Fruit fly (Drosophila melanogaster) whole organism, embryonic: ENCODE data around the gene CecB.
A peak's percentile ranks its signal among the peaks of the same experiment; 100 is the strongest.

Experiments
- Abd-B ChIP-seq: fragments of 200-800 bp; sonication (Bioruptor generic); optimal IDR thresholded peaks from 2 replicates; lab custom pipeline; 2018; ENCODE audit warnings: missing biosample characterization, mild to moderate bottlenecking, missing genetic modification characterization, moderate library complexity
- Blimp-1 ChIP-seq: fragments of 200-800 bp; sonication (Bioruptor generic); optimal IDR thresholded peaks from 3 replicates; lab custom pipeline; 2018; ENCODE audit warnings: missing biosample characterization, missing genetic modification characterization, mild to moderate bottlenecking, moderate library complexity, missing genetic modification reagents
- BtbVII ChIP-seq: fragments of 200-800 bp; sonication (Bioruptor generic); optimal IDR thresholded peaks from 3 replicates; lab custom pipeline; 2017; ENCODE audit warnings: missing biosample characterization, mild to moderate bottlenecking, missing genetic modification characterization
- CG10431 ChIP-seq: fragments of 200-800 bp; sonication (Bioruptor generic); optimal IDR thresholded peaks from 3 replicates; lab custom pipeline; 2018; ENCODE audit warnings: missing biosample characterization, mild to moderate bottlenecking, missing genetic modification characterization
- CG11085 ChIP-seq: fragments of 200-800 bp; sonication (Bioruptor generic); IDR thresholded peaks from 2 replicates; pipeline ENCODE4 v1.3.6; 2022; ENCODE audit warnings: missing biosample characterization, missing genetic modification characterization
- CG12219 ChIP-seq: fragments of 200-800 bp; sonication (Bioruptor generic); optimal IDR thresholded peaks from 3 replicates; lab custom pipeline; 2018; ENCODE audit warnings: missing biosample characterization, mild to moderate bottlenecking, missing genetic modification characterization
- CG15073 ChIP-seq: fragments of 200-800 bp; sonication (Bioruptor generic); optimal IDR thresholded peaks from 2 replicates; lab custom pipeline; 2016; ENCODE audit warnings: missing biosample characterization, missing genetic modification characterization
- CG1529 ChIP-seq: fragments of 200-800 bp; sonication (Bioruptor generic); optimal IDR thresholded peaks from 3 replicates; lab custom pipeline; 2018; ENCODE audit warnings: missing biosample characterization, missing genetic modification characterization
- CG17802 ChIP-seq: fragments of 200-800 bp; sonication (Bioruptor generic); optimal IDR thresholded peaks from 2 replicates; lab custom pipeline; 2018; ENCODE audit warnings: missing biosample characterization, mild to moderate bottlenecking, missing genetic modification characterization, moderate library complexity
- CG2875 ChIP-seq: fragments of 200-800 bp; sonication (Bioruptor generic); optimal IDR thresholded peaks from 2 replicates; lab custom pipeline; 2017; ENCODE audit warnings: missing biosample characterization, mild to moderate bottlenecking, missing genetic modification characterization, missing genetic modification reagents
- CG31365 ChIP-seq: fragments of 200-800 bp; sonication (Bioruptor generic); optimal IDR thresholded peaks from 2 replicates; lab custom pipeline; 2018; ENCODE audit warnings: missing biosample characterization, mild to moderate bottlenecking, missing genetic modification characterization
- CG33213 ChIP-seq: fragments of 200-800 bp; sonication (Bioruptor generic); optimal IDR thresholded peaks from 3 replicates; lab custom pipeline; 2016; ENCODE audit warnings: missing biosample characterization, missing genetic modification characterization
- CG5953 ChIP-seq: fragments of 200-800 bp; sonication (Bioruptor generic); IDR thresholded peaks from 2 replicates; pipeline ENCODE4 v1.3.6; 2022; ENCODE audit warnings: missing biosample characterization, missing genetic modification characterization
- CG6272 ChIP-seq: fragments of 200-800 bp; sonication (Bioruptor generic); IDR thresholded peaks from 2 replicates; pipeline ENCODE4 v1.3.6; 2022; ENCODE audit warnings: missing biosample characterization, missing genetic modification characterization
- CG8944 ChIP-seq: fragments of 200-800 bp; sonication (Bioruptor generic); optimal IDR thresholded peaks from 3 replicates; lab custom pipeline; 2016; ENCODE audit warnings: missing biosample characterization, missing genetic modification characterization
- CTCF ChIP-seq: fragments of 200-800 bp; sonication (Bioruptor generic); optimal IDR thresholded peaks from 2 replicates; lab custom pipeline; 2017; ENCODE audit warnings: missing biosample characterization, mild to moderate bottlenecking, missing genetic modification characterization, moderate library complexity
- Doc3 ChIP-seq: fragments of 200-800 bp; sonication (Bioruptor generic); IDR thresholded peaks from 3 replicates; pipeline ENCODE4 v1.3.6; 2022; ENCODE audit warnings: missing biosample characterization, missing genetic modification characterization; ENCODE audit not compliant: partially characterized antibody
- Ets65A ChIP-seq: fragments of 200-800 bp; sonication (Bioruptor generic); peaks from one replicate; lab custom pipeline; 2016; ENCODE audit warnings: missing biosample characterization, missing genetic modification characterization
- Hr51 ChIP-seq, 2 experiments: fragments of 200-800 bp; sonication (Bioruptor generic); optimal IDR thresholded peaks; 2 replicates in 1 of 2; 3 replicates in 1 of 2; lab custom pipeline; 2016 to 2018; ENCODE audit warnings: missing biosample characterization in 2 of 2, missing genetic modification characterization in 2 of 2, mild to moderate bottlenecking in 1 of 2, moderate library complexity in 1 of 2
- Med ChIP-seq: fragments of 200-800 bp; sonication (Bioruptor generic); peaks from one replicate; lab custom pipeline; 2016; ENCODE audit warnings: missing biosample characterization, missing genetic modification characterization, mild to moderate bottlenecking, inconsistent platforms, moderate library complexity
- Meics ChIP-seq: fragments of 200-800 bp; sonication (Bioruptor generic); optimal IDR thresholded peaks from 2 replicates; lab custom pipeline; 2017; ENCODE audit warnings: missing biosample characterization, mild to moderate bottlenecking, missing genetic modification characterization
- Opbp ChIP-seq: fragments of 200-800 bp; sonication (Bioruptor generic); IDR thresholded peaks from 3 replicates; pipeline ENCODE4 v1.3.6; 2022; ENCODE audit warnings: missing biosample characterization, missing genetic modification characterization; ENCODE audit not compliant: partially characterized antibody
- Ptx1 ChIP-seq: fragments of 200-800 bp; sonication (Bioruptor generic); IDR thresholded peaks from 2 replicates; pipeline ENCODE4 v1.3.6; 2022; ENCODE audit warnings: missing biosample characterization, missing genetic modification characterization
- Rfx ChIP-seq: fragments of 200-800 bp; sonication (Bioruptor generic); IDR thresholded peaks from 2 replicates; pipeline ENCODE4 v1.3.6; 2022; ENCODE audit warnings: missing biosample characterization, missing genetic modification characterization
- Side ChIP-seq: fragments of 200-800 bp; sonication (Bioruptor generic); optimal IDR thresholded peaks from 2 replicates; lab custom pipeline; 2016; ENCODE audit warnings: missing biosample characterization, missing genetic modification characterization
- Six4 ChIP-seq: fragments of 200-800 bp; sonication (Bioruptor generic); optimal IDR thresholded peaks from 2 replicates; lab custom pipeline; 2016; ENCODE audit warnings: missing biosample characterization, missing genetic modification characterization
- Xbp1 ChIP-seq: fragments of 200-800 bp; sonication (Bioruptor generic); optimal IDR thresholded peaks from 3 replicates; lab custom pipeline; 2016; ENCODE audit warnings: missing biosample characterization, mild to moderate bottlenecking, missing genetic modification characterization
- al ChIP-seq: fragments of 200-800 bp; sonication (Bioruptor generic); IDR thresholded peaks from 2 replicates; pipeline ENCODE4 v1.3.6; 2022; ENCODE audit warnings: missing biosample characterization, missing genetic modification characterization
- chm ChIP-seq: fragments of 200-800 bp; sonication (Bioruptor generic); IDR thresholded peaks from 2 replicates; pipeline ENCODE4 v1.3.6; 2022; ENCODE audit warnings: missing biosample characterization, missing genetic modification characterization
- crp ChIP-seq, 2 experiments: fragments of 200-800 bp; sonication (Bioruptor generic); optimal IDR thresholded peaks; 2 replicates in 1 of 2; 3 replicates in 1 of 2; lab custom pipeline; 2017; ENCODE audit warnings: missing biosample characterization in 2 of 2, missing genetic modification characterization in 2 of 2, mild to moderate bottlenecking in 1 of 2, moderate library complexity in 1 of 2
- dati ChIP-seq: fragments of 200-800 bp; sonication (Bioruptor generic); IDR thresholded peaks from 2 replicates; pipeline ENCODE4 v1.3.6; 2022; ENCODE audit warnings: missing biosample characterization, missing genetic modification characterization
- exex ChIP-seq: fragments of 200-800 bp; sonication (Bioruptor generic); optimal IDR thresholded peaks from 4 replicates; lab custom pipeline; 2018; ENCODE audit warnings: missing biosample characterization, mild to moderate bottlenecking, missing genetic modification characterization, moderate library complexity
- gsb ChIP-seq: fragments of 200-800 bp; sonication (Bioruptor generic); IDR thresholded peaks from 2 replicates; pipeline ENCODE4 v1.3.6; 2022; ENCODE audit warnings: missing biosample characterization, missing genetic modification characterization
- h ChIP-seq: fragments of >200 bp; optimal IDR thresholded peaks from 2 replicates; lab custom pipeline; 2017
- kay ChIP-seq: fragments of 200-800 bp; sonication (Bioruptor generic); optimal IDR thresholded peaks from 2 replicates; lab custom pipeline; 2016; ENCODE audit warnings: missing biosample characterization, missing genetic modification characterization
- lab ChIP-seq: fragments of 200-800 bp; sonication (Bioruptor generic); optimal IDR thresholded peaks from 3 replicates; lab custom pipeline; 2017; ENCODE audit warnings: missing biosample characterization, missing genetic modification characterization, mild to moderate bottlenecking, moderate library complexity, missing genetic modification reagents
- lilli ChIP-seq: fragments of 200-800 bp; sonication (Bioruptor generic); optimal IDR thresholded peaks from 3 replicates; lab custom pipeline; 2016; ENCODE audit warnings: missing biosample characterization, missing genetic modification characterization
- lola ChIP-seq, 3 experiments: fragments of >200 bp in 2 of 3; fragments of 200-800 bp in 1 of 3; sonication (Bioruptor generic) in 1 of 3; optimal IDR thresholded peaks; 2 replicates each; lab custom pipeline; 2017 to 2019; ENCODE audit warnings: missing biosample characterization in 3 of 3, missing genetic modification characterization in 3 of 3, mild to moderate bottlenecking in 1 of 3, moderate library complexity in 1 of 3
- pho ChIP-seq: fragments of 200-800 bp; sonication (Bioruptor generic); optimal IDR thresholded peaks from 2 replicates; lab custom pipeline; 2016; ENCODE audit warnings: missing biosample characterization, missing genetic modification characterization
- phol ChIP-seq: fragments of 200-800 bp; sonication (Bioruptor generic); optimal IDR thresholded peaks from 3 replicates; lab custom pipeline; 2018; ENCODE audit warnings: missing biosample characterization, mild to moderate bottlenecking, missing genetic modification characterization, moderate library complexity
- prd ChIP-seq, 3 experiments: fragments of >200 bp in 2 of 3; fragments of 200-800 bp in 1 of 3; sonication (Bioruptor generic) in 1 of 3; optimal IDR thresholded peaks in 2 of 3; IDR thresholded peaks in 1 of 3; 2 replicates in 2 of 3; 3 replicates in 1 of 3; pipeline versions ENCODE4 v1.3.6 to Lab custom; 2017 to 2022; ENCODE audit warnings: missing biosample characterization in 1 of 3, missing genetic modification characterization in 1 of 3
- rib ChIP-seq: fragments of 200-800 bp; sonication (Bioruptor generic); IDR thresholded peaks from 2 replicates; pipeline ENCODE4 v1.3.6; 2022; ENCODE audit warnings: missing biosample characterization, missing genetic modification characterization
- row ChIP-seq: fragments of 200-800 bp; sonication (Bioruptor generic); IDR thresholded peaks from 3 replicates; pipeline ENCODE4 v1.3.6; 2022; ENCODE audit warnings: missing biosample characterization, missing genetic modification characterization
- sens-2 ChIP-seq: fragments of 200-800 bp; sonication (Bioruptor generic); IDR thresholded peaks from 2 replicates; pipeline ENCODE4 v1.3.6; 2022; ENCODE audit warnings: missing biosample characterization, missing genetic modification characterization
- sob ChIP-seq: fragments of 200-800 bp; sonication (Bioruptor generic); IDR thresholded peaks from 2 replicates; pipeline ENCODE4 v1.3.6; 2022; ENCODE audit warnings: missing biosample characterization, missing genetic modification characterization
- sqz ChIP-seq: fragments of 200-800 bp; sonication (Bioruptor generic); optimal IDR thresholded peaks from 3 replicates; lab custom pipeline; 2018; ENCODE audit warnings: missing biosample characterization, mild to moderate bottlenecking, missing genetic modification characterization
- ssp ChIP-seq: fragments of 200-800 bp; sonication (Bioruptor generic); IDR thresholded peaks from 2 replicates; pipeline ENCODE4 v1.3.6; 2022; ENCODE audit warnings: missing biosample characterization, missing genetic modification characterization
- toy ChIP-seq: fragments of 200-800 bp; sonication (Bioruptor generic); IDR thresholded peaks from 2 replicates; pipeline ENCODE4 v1.3.6; 2022; ENCODE audit warnings: missing biosample characterization, missing genetic modification characterization
- wdn ChIP-seq: fragments of 200-800 bp; sonication (Bioruptor generic); IDR thresholded peaks from 2 replicates; pipeline ENCODE4 v1.3.6; 2022; ENCODE audit warnings: missing biosample characterization, missing genetic modification characterization
- wek ChIP-seq: fragments of 200-800 bp; sonication (Bioruptor generic); optimal IDR thresholded peaks from 3 replicates; lab custom pipeline; 2018; ENCODE audit warnings: missing biosample characterization, mild to moderate bottlenecking, missing genetic modification characterization, moderate library complexity
- wor ChIP-seq: fragments of 200-800 bp; sonication (Bioruptor generic); IDR thresholded peaks from 2 replicates; pipeline ENCODE4 v1.3.6; 2022; ENCODE audit warnings: missing biosample characterization, missing genetic modification characterization

The CecB gene

dm6 chr3R:30236994-30237393, 23.4 kb upstream of the CecB start (continued):
- no peak for TF ChIP-seq exex (tag; lab: Kevin White, UChicago)
- TF ChIP-seq Xbp1: peak; percentile 32
- no peak for TF ChIP-seq CG10431 (GFP tag; lab: Kevin White, UChicago)
- peak; percentile 98 for TF ChIP-seq CG15073 (GFP tag; lab: Kevin White, UChicago)
- no peak for TF ChIP-seq Side (GFP tag; lab: Kevin White, UChicago)
- TF ChIP-seq wor (GFP tag; lab: Robert Waterston, UW): no peak
- no peak for TF ChIP-seq toy (GFP tag; lab: Robert Waterston, UW)
- no peak for TF ChIP-seq gsb (GFP tag; lab: Robert Waterston, UW)
- peak; percentile 28 for TF ChIP-seq CTCF (GFP tag; lab: Kevin White, UChicago)
- TF ChIP-seq CG11085 (GFP tag; lab: Robert Waterston, UW): no peak
- TF ChIP-seq wdn (GFP tag; lab: Robert Waterston, UW): no peak
- TF ChIP-seq row (GFP tag; lab: Robert Waterston, UW): no peak
- no peak for TF ChIP-seq Ets65A
- TF ChIP-seq Rfx (GFP tag; lab: Robert Waterston, UW): peak; percentile 44; the same call in 1 of the 2 replicates
- peak; percentile 39 for TF ChIP-seq Med (GFP tag; lab: Kevin White, UChicago)

- TF ChIP-seq Opbp (GFP tag; lab: Robert Waterston, UW) (no peak), sens-2 (GFP tag; lab: Robert Waterston, UW) (no peak; the same call in 1 of the 2 replicates), BtbVII (no peak), CG12219 (no peak), Doc3 (GFP tag; lab: Robert Waterston, UW) (no peak), CG31365 (tag; lab: Kevin White, UChicago) (no peak), Six4 (GFP tag; lab: Kevin White, UChicago) (no peak), phol (tag; lab: Kevin White, UChicago) (peak; percentile 47), CG5953 (GFP tag; lab: Robert Waterston, UW) (no peak), pho (GFP tag; lab: Kevin White, UChicago) (no peak), CG6272 (GFP tag; lab: Robert Waterston, UW) (no peak), ssp (GFP tag; lab: Robert Waterston, UW) (peak; percentile 19; the same call in 1 of the 2 replicates), CG1529 (peak; percentile 18), lab (GFP tag; lab: Kevin White, UChicago) (peak; percentile 41), al (GFP tag; lab: Robert Waterston, UW) (no peak), kay (GFP tag; lab: Kevin White, UChicago) (no peak), Abd-B (no peak), sob (GFP tag; lab: Robert Waterston, UW) (0 out of 2 replicates have a peak, but pooled peaks have one; percentile 32), CG2875 (GFP tag; lab: Kevin White, UChicago) (no peak), crp (GFP tag; optimal IDR thresholded peaks at IDR 0.05; lab: Kevin White, UChicago) (no peak), CG33213 (GFP tag; lab: Kevin White, UChicago) (no peak), CG8944 (GFP tag; lab: Kevin White, UChicago) (no peak), lilli (GFP tag; lab: Kevin White, UChicago) (no peak), h (no peak), Hr51 (GFP tag; optimal IDR thresholded peaks at IDR 0.05; lab: Kevin White, UChicago) (peak in 1 of 2 experiments; percentile 56), wek (GFP tag; lab: Kevin White, UChicago) (no peak), dati (GFP tag; lab: Robert Waterston, UW) (no peak), Rfx (GFP tag; lab: Robert Waterston, UW) (no peak), sqz (GFP tag; lab: Kevin White, UChicago) (peak; percentile 4), chm (GFP tag; lab: Robert Waterston, UW) (no peak), prd (optimal IDR thresholded peaks at IDR 0.05; lab: Kevin White, UChicago) (no peak), prd (GFP tag; IDR thresholded peaks at IDR 0.05; lab: Robert Waterston, UW) (peak; percentile 55), CG17802 (tag; lab: Kevin White, UChicago) (no peak), Meics (GFP tag; lab: Kevin White, UChicago) (peak; percentile 8), rib (no peak), lola (GFP tag; optimal IDR thresholded peaks at IDR 0.05; lab: Kevin White, UChicago) (no peak), Ptx1 (GFP tag; lab: Robert Waterston, UW) (no peak), Blimp-1 (GFP tag; lab: Kevin White, UChicago) (peak; percentile 50)
Observed at dm6 chr3R:30235253-30235652, 21.7 kb upstream of the CecB start.
